Fruit fly (Drosophila melanogaster): ENCODE data around the gene CG9593.

Gene CG9593

dm6 chr3R:15794258-15794727 is 7.8 kb upstream of the CG9593 start (continued):
- TF ChIP-seq sqz (GFP tag; optimal IDR thresholded peaks at IDR 0.05) (peak; percentile 100), Ravus (GFP tag; IDR thresholded peaks at IDR 0.05) (no peak), YL-1 (GFP tag; optimal IDR thresholded peaks at IDR 0.05) (peak; percentile 60), Meics (GFP tag; optimal IDR thresholded peaks at IDR 0.05) (peak; percentile 48), esg (GFP tag; conservative IDR thresholded peaks at IDR 0.05) (no peak), Xbp1 (GFP tag; optimal IDR thresholded peaks at IDR 0.05) (no peak), H15 (GFP tag; IDR thresholded peaks at IDR 0.05) (no peak), CG8924 (tag; optimal IDR thresholded peaks at IDR 0.05) (peak; percentile 45), fu2 (GFP tag; optimal IDR thresholded peaks at IDR 0.05) (no peak), ssp (GFP tag; IDR thresholded peaks at IDR 0.05) (no peak), CG14014 (GFP tag; IDR thresholded peaks at IDR 0.05) (peak; percentile 69; the same call in 1 of the 2 replicates), trem (tag; optimal IDR thresholded peaks at IDR 0.05) (peak; percentile 5), Spps (tag; optimal IDR thresholded peaks at IDR 0.05) (no peak), usp (GFP tag; optimal IDR thresholded peaks at IDR 0.05) (no peak), B-H2 (GFP tag; optimal IDR thresholded peaks at IDR 0.05) (peak; percentile 37), CG4617 (GFP tag; optimal IDR thresholded peaks at IDR 0.05; ENCODE audit: borderline replicate concordance) (peak; percentile 30), Hmr (GFP tag; optimal IDR thresholded peaks at IDR 0.05) (peak; percentile 46), lola (GFP tag; optimal IDR thresholded peaks at IDR 0.05) (no peak), CG3847 (GFP tag; IDR thresholded peaks at IDR 0.05) (no peak), kah (GFP tag; optimal IDR thresholded peaks at IDR 0.05) (peak; percentile 37), CG6854 (GFP tag; optimal IDR thresholded peaks at IDR 0.05) (no peak), ro (GFP tag; IDR thresholded peaks at IDR 0.05) (no peak), CG4424 (GFP tag; optimal IDR thresholded peaks at IDR 0.05) (peak; percentile 21), NK7.1 (GFP tag; optimal IDR thresholded peaks at IDR 0.05) (peak; percentile 15), CG7928 (GFP tag; optimal IDR thresholded peaks at IDR 0.05) (peak; percentile 2), CG8281 (tag; optimal IDR thresholded peaks at IDR 0.05) (no peak), CG1529 (GFP tag; optimal IDR thresholded peaks at IDR 0.05) (peak; percentile 0), Kr (GFP tag; optimal IDR thresholded peaks at IDR 0.05) (no peak), Hmx (GFP tag; optimal IDR thresholded peaks at IDR 0.05) (no peak), oc (tag; optimal IDR thresholded peaks at IDR 0.05) (no peak), gce (GFP tag; IDR thresholded peaks at IDR 0.05) (0 out of 3 replicates have a peak, but pooled peaks have one; percentile 5), Sox100B (GFP tag; optimal IDR thresholded peaks at IDR 0.05) (no peak), Doc3 (GFP tag; IDR thresholded peaks at IDR 0.05; ENCODE audit: partially characterized antibody) (no peak), CG2712 (tag; optimal IDR thresholded peaks at IDR 0.05) (peak; percentile 9), tll (GFP tag; optimal IDR thresholded peaks at IDR 0.05) (no peak), ATbp (GFP tag; optimal IDR thresholded peaks at IDR 0.05) (peak; percentile 67), gcm2 (GFP tag; optimal IDR thresholded peaks at IDR 0.05) (no peak), jumu (GFP tag; optimal IDR thresholded peaks at IDR 0.05) (no peak), sima (GFP tag; optimal IDR thresholded peaks at IDR 0.05) (no peak), her (GFP tag; optimal IDR thresholded peaks at IDR 0.05) (peak; percentile 32), Sry-β (GFP tag; optimal IDR thresholded peaks at IDR 0.05) (no peak), Bgb (GFP tag; IDR thresholded peaks at IDR 0.05; ENCODE audit: partially characterized antibody) (no peak), CG3065 (GFP tag; optimal IDR thresholded peaks at IDR 0.05) (no peak), CG8089 (GFP tag; optimal IDR thresholded peaks at IDR 0.05) (peak; percentile 30), Pdp1 (GFP tag; optimal IDR thresholded peaks at IDR 0.05) (peak in 1 of 2 experiments; percentile 92), tup (GFP tag; optimal IDR thresholded peaks at IDR 0.05) (no peak), CG18262 (tag; optimal IDR thresholded peaks at IDR 0.05) (peak; percentile 14), pan (optimal IDR thresholded peaks at IDR 0.05) (no peak), pan (GFP tag; optimal IDR thresholded peaks at IDR 0.05 in 1 of 2, IDR thresholded peaks at IDR 0.05 in 1 of 2) (no peak), Gsc (GFP tag; IDR thresholded peaks at IDR 0.05) (no peak), ara (GFP tag; IDR thresholded peaks at IDR 0.05) (no peak)
